Worm (Caenorhabditis elegans) whole organism, L3 larva: Measurements from ENCODE around the gene Y69H2.9.

ENCODE experiments used
- R02D3.7 ChIP-seq: fragments of 150-350 bp; optimal IDR thresholded peaks from 2 replicates; lab custom pipeline; 2014; ENCODE audit warnings: missing biosample characterization, missing genetic modification characterization
- ZK546.5 ChIP-seq: sonication (generic microtip); optimal IDR thresholded peaks from 2 replicates; lab custom pipeline; 2017; ENCODE audit warnings: missing biosample characterization, missing genetic modification characterization
- aly-2 ChIP-seq: fragments of 150-350 bp; optimal IDR thresholded peaks from 2 replicates; lab custom pipeline; 2014; ENCODE audit warnings: missing biosample characterization, missing genetic modification characterization
- ceh-16 ChIP-seq: sonication (generic microtip); optimal IDR thresholded peaks from 2 replicates; lab custom pipeline; 2017; ENCODE audit warnings: missing biosample characterization, missing genetic modification characterization
- ceh-82 ChIP-seq: fragments of 150-350 bp; optimal IDR thresholded peaks from 2 replicates; lab custom pipeline; 2014; ENCODE audit warnings: missing biosample characterization, missing genetic modification characterization
- ceh-9 ChIP-seq: sonication (generic microtip); optimal IDR thresholded peaks from 2 replicates; lab custom pipeline; 2018; ENCODE audit warnings: missing biosample characterization, missing genetic modification characterization
- daf-12 ChIP-seq: fragments of 150-350 bp; optimal IDR thresholded peaks from 2 replicates; lab custom pipeline; 2014; ENCODE audit warnings: missing biosample characterization, missing genetic modification reagents, missing genetic modification characterization
- egl-27 ChIP-seq: sonication (generic microtip); optimal IDR thresholded peaks from 4 replicates; lab custom pipeline; 2017; ENCODE audit warnings: missing biosample characterization, missing genetic modification reagents, missing genetic modification characterization
- elt-3 ChIP-seq, 3 experiments: fragments of 150-350 bp in 1 of 3; sonication (generic microtip) in 2 of 3; optimal IDR thresholded peaks; 2 replicates in 2 of 3; 4 replicates in 1 of 3; lab custom pipeline; 2014 to 2017; ENCODE audit warnings: missing biosample characterization in 3 of 3, missing genetic modification characterization in 3 of 3
- eor-1 ChIP-seq, 2 experiments: fragments of 150-350 bp; optimal IDR thresholded peaks; 2 replicates each; lab custom pipeline; 2014 to 2018; ENCODE audit warnings: missing biosample characterization in 2 of 2, missing genetic modification characterization in 2 of 2
- fkh-10 ChIP-seq: sonication (generic microtip); optimal IDR thresholded peaks from 2 replicates; lab custom pipeline; 2017; ENCODE audit warnings: missing biosample characterization, missing genetic modification reagents, missing genetic modification characterization
- fkh-2 ChIP-seq: fragments of 150-350 bp; optimal IDR thresholded peaks from 2 replicates; lab custom pipeline; 2014; ENCODE audit warnings: missing biosample characterization, missing genetic modification reagents, missing genetic modification characterization
- fos-1 ChIP-seq: fragments of 150-350 bp; optimal IDR thresholded peaks from 2 replicates; lab custom pipeline; 2014; ENCODE audit warnings: missing biosample characterization, missing genetic modification characterization
- hmg-11 ChIP-seq: sonication (generic microtip); optimal IDR thresholded peaks from 2 replicates; lab custom pipeline; 2016; ENCODE audit warnings: missing genetic modification characterization, missing compliant biosample characterization
- lin-39 ChIP-seq: fragments of 150-350 bp; optimal IDR thresholded peaks from 2 replicates; lab custom pipeline; 2018; ENCODE audit warnings: missing biosample characterization, missing genetic modification reagents, missing genetic modification characterization
- lsy-12 ChIP-seq: sonication (generic microtip); optimal IDR thresholded peaks from 2 replicates; lab custom pipeline; 2016; ENCODE audit warnings: mild to moderate bottlenecking, missing genetic modification characterization, missing compliant biosample characterization
- mdl-1 ChIP-seq: fragments of 150-350 bp; optimal IDR thresholded peaks from 2 replicates; lab custom pipeline; 2014; ENCODE audit warnings: missing biosample characterization, missing genetic modification characterization
- nfya-1 ChIP-seq: sonication (generic microtip); optimal IDR thresholded peaks from 2 replicates; lab custom pipeline; 2017; ENCODE audit warnings: missing genetic modification characterization, mild to moderate bottlenecking, missing compliant biosample characterization, antibody characterized with exemption, moderate library complexity; ENCODE audit not compliant: insufficient read depth
- nhr-11 ChIP-seq: fragments of 150-350 bp; optimal IDR thresholded peaks from 2 replicates; lab custom pipeline; 2014; ENCODE audit warnings: missing biosample characterization, missing genetic modification characterization
- nhr-23 ChIP-seq: fragments of 150-350 bp; optimal IDR thresholded peaks from 2 replicates; lab custom pipeline; 2014; ENCODE audit warnings: missing biosample characterization, missing genetic modification reagents, missing genetic modification characterization
- nhr-25 ChIP-seq: sonication (generic microtip); optimal IDR thresholded peaks from 2 replicates; lab custom pipeline; 2017; ENCODE audit warnings: missing biosample characterization, missing genetic modification characterization
- nhr-76 ChIP-seq: fragments of 150-350 bp; sonication (generic microtip); optimal IDR thresholded peaks from 5 replicates; lab custom pipeline; 2014; ENCODE audit warnings: missing biosample characterization, missing genetic modification characterization
- nhr-77 ChIP-seq: fragments of 150-350 bp; optimal IDR thresholded peaks from 2 replicates; lab custom pipeline; 2014; ENCODE audit warnings: missing biosample characterization, missing genetic modification characterization
- pha-4 ChIP-seq: fragments of 150-350 bp; optimal IDR thresholded peaks from 2 replicates; lab custom pipeline; 2014; ENCODE audit warnings: missing biosample characterization, missing genetic modification reagents, missing genetic modification characterization
- sea-2 ChIP-seq: fragments of 150-350 bp; sonication (generic microtip); optimal IDR thresholded peaks from 4 replicates; lab custom pipeline; 2014; ENCODE audit warnings: missing biosample characterization, missing genetic modification reagents, missing genetic modification characterization
- skn-1 ChIP-seq: fragments of 150-350 bp; optimal IDR thresholded peaks from 2 replicates; lab custom pipeline; 2014; ENCODE audit warnings: missing biosample characterization, missing genetic modification characterization
- snpc-4 ChIP-seq: fragments of 150-350 bp; optimal IDR thresholded peaks from 2 replicates; lab custom pipeline; 2014; ENCODE audit warnings: missing biosample characterization, missing genetic modification characterization
- unc-39 ChIP-seq: sonication (generic microtip); optimal IDR thresholded peaks from 4 replicates; lab custom pipeline; 2017; ENCODE audit warnings: missing biosample characterization, missing genetic modification characterization
- unc-62 ChIP-seq: fragments of 150-350 bp; sonication (generic microtip); optimal IDR thresholded peaks from 4 replicates; lab custom pipeline; 2014; ENCODE audit warnings: missing biosample characterization, missing genetic modification reagents, missing genetic modification characterization
- zag-1 ChIP-seq: fragments of 150-350 bp; optimal IDR thresholded peaks from 2 replicates; lab custom pipeline; 2014; ENCODE audit warnings: missing biosample characterization, missing genetic modification characterization
- ztf-11 ChIP-seq: fragments of 150-350 bp; optimal IDR thresholded peaks from 2 replicates; lab custom pipeline; 2014; ENCODE audit warnings: missing biosample characterization, missing genetic modification characterization
- ztf-4 ChIP-seq: fragments of 150-350 bp; optimal IDR thresholded peaks from 2 replicates; lab custom pipeline; 2014; ENCODE audit warnings: missing biosample characterization, missing genetic modification characterization

Y69H2.9 gene

ce11 chrV:18664026-18664425, 37.3 kb upstream of the Y69H2.9 start, which contains the start of gene Y69H2.3:
Gene Y69H2.3 (minus strand): TSS chrV:18664126.
- TF ChIP-seq unc-62 (GFP tag; lab: Kevin White, UChicago) (no peak), elt-3 (tag; optimal IDR thresholded peaks at IDR 0.05; lab: Kevin White, UChicago) (no peak), unc-39 (tag; lab: Kevin White, UChicago) (no peak), zag-1 (tag; lab: Kevin White, UChicago) (no peak), egl-27 (tag; lab: Kevin White, UChicago) (no peak), snpc-4 (tag; lab: Kevin White, UChicago) (no peak), ceh-82 (tag; lab: Kevin White, UChicago) (no peak), daf-12 (tag; lab: Kevin White, UChicago) (no peak), fkh-10 (GFP tag; lab: Kevin White, UChicago) (no peak), lsy-12 (tag; lab: Kevin White, UChicago) (no peak), nfya-1 (tag; lab: Kevin White, UChicago) (no peak), sea-2 (GFP tag; lab: Kevin White, UChicago) (no peak), skn-1 (tag; lab: Kevin White, UChicago) (no peak)

ce11 chrV:18667179-18667578, 34.2 kb upstream of the Y69H2.9 start:
- no peak for TF ChIP-seq nhr-11 (tag; lab: Kevin White, UChicago)
- TF ChIP-seq ceh-9 (tag; lab: Kevin White, UChicago) = no peak
- no peak for TF ChIP-seq nhr-76
- TF ChIP-seq nhr-25 (tag; lab: Kevin White, UChicago) = no peak
- TF ChIP-seq nfya-1 (tag; lab: Kevin White, UChicago) = no peak
- no peak for TF ChIP-seq lin-39 (tag; lab: Kevin White, UChicago)

ce11 chrV:18670017-18670416, 31.3 kb upstream of the Y69H2.9 start, which contains the start of gene Y69H2.10:
Gene Y69H2.10 (plus strand): TSS chrV:18670317.
- no peak for TF ChIP-seq pha-4
- TF ChIP-seq ceh-16 (tag; lab: Kevin White, UChicago) = no peak
- no peak for TF ChIP-seq hmg-11 (tag; lab: Kevin White, UChicago)
- TF ChIP-seq aly-2 (tag; lab: Kevin White, UChicago) = no peak
- no peak for TF ChIP-seq nhr-77 (tag; lab: Kevin White, UChicago)
- no peak for TF ChIP-seq daf-12 (tag; lab: Kevin White, UChicago)
- no peak for TF ChIP-seq eor-1 (tag; optimal IDR thresholded peaks at IDR 0.05; lab: Kevin White, UChicago)
- TF ChIP-seq nhr-11 (tag; lab: Kevin White, UChicago) = no peak
- TF ChIP-seq zag-1 (tag; lab: Kevin White, UChicago) = no peak
- no peak for TF ChIP-seq fos-1
- no peak for TF ChIP-seq ztf-11
- no peak for TF ChIP-seq ztf-4 (tag; lab: Kevin White, UChicago)
- TF ChIP-seq lin-39 (tag; lab: Kevin White, UChicago) = no peak
- no peak for TF ChIP-seq sea-2 (GFP tag; lab: Kevin White, UChicago)
- TF ChIP-seq, all 47 proteins: peak for 0

- no peak for TF ChIP-seq ceh-9 (tag; lab: Kevin White, UChicago)
- TF ChIP-seq elt-3 (tag; optimal IDR thresholded peaks at IDR 0.05; lab: Kevin White, UChicago) = no peak
- no peak for TF ChIP-seq snpc-4 (tag; lab: Kevin White, UChicago)
- no peak for TF ChIP-seq egl-27 (tag; lab: Kevin White, UChicago)
- TF ChIP-seq R02D3.7 (tag; lab: Kevin White, UChicago) = no peak
- TF ChIP-seq nhr-25 (tag; lab: Kevin White, UChicago) = no peak
- no peak for TF ChIP-seq ceh-16 (tag; lab: Kevin White, UChicago)
- TF ChIP-seq ztf-11 = no peak
- no peak for TF ChIP-seq unc-62 (GFP tag; lab: Kevin White, UChicago)
- TF ChIP-seq nfya-1 (tag; lab: Kevin White, UChicago) = no peak
- TF ChIP-seq nhr-23 (tag; lab: Kevin White, UChicago) = no peak
- TF ChIP-seq hmg-11 (tag; lab: Kevin White, UChicago) = no peak
- no peak for TF ChIP-seq nhr-77 (tag; lab: Kevin White, UChicago)
- TF ChIP-seq ZK546.5 (tag; lab: Kevin White, UChicago) = no peak
- TF ChIP-seq fkh-2 (tag; lab: Kevin White, UChicago) = no peak
- TF ChIP-seq mdl-1 (tag; lab: Kevin White, UChicago) = no peak
Measured at ce11 chrV:18671811-18672210, 29.5 kb upstream of the Y69H2.9 start.

ce11 chrV:18674367-18674766, 27.0 kb upstream of the Y69H2.9 start:
- no peak for TF ChIP-seq nhr-25 (tag; lab: Kevin White, UChicago)
- no peak for TF ChIP-seq nhr-77 (tag; lab: Kevin White, UChicago)
- TF ChIP-seq hmg-11 (tag; lab: Kevin White, UChicago) = no peak
- no peak for TF ChIP-seq mdl-1 (tag; lab: Kevin White, UChicago)
- TF ChIP-seq ceh-9 (tag; lab: Kevin White, UChicago) = no peak
